Fruit fly (Drosophila melanogaster) whole organism, adult: ENCODE measurements around the gene CG33341.

Experiments used
- CG11617 ChIP-seq: fragments of 200-800 bp; sonication (Bioruptor generic); optimal IDR thresholded peaks from 2 replicates; lab custom pipeline; 2017; ENCODE audit warnings: mild to moderate bottlenecking, missing biosample characterization, missing genetic modification reagents, missing genetic modification characterization
- CG33017 ChIP-seq: fragments of 200-800 bp; sonication (Bioruptor generic); optimal IDR thresholded peaks from 2 replicates; lab custom pipeline; 2018; ENCODE audit warnings: missing biosample characterization, mild to moderate bottlenecking, missing genetic modification characterization, moderate library complexity
- kay ChIP-seq: fragments of 200-800 bp; sonication (Bioruptor generic); peaks from one replicate; lab custom pipeline; 2016; ENCODE audit warnings: missing biosample characterization, missing genetic modification characterization, borderline replicate concordance

dm6 chr3R:24372662-24373061 lies 4.5 kb downstream of the CG33341 start, which contains the start of gene CG17782:
- no peak for TF ChIP-seq CG33017 (tag; lab: Kevin White, UChicago)
- TF ChIP-seq CG11617: no peak
- TF ChIP-seq kay (GFP tag; lab: Kevin White, UChicago): no peak
